Worm (Caenorhabditis elegans) whole organism, late embryonic: Measurements from ENCODE around the gene hot-1.

Source experiments
- ahr-1 ChIP-seq: sonication (generic microtip); optimal IDR thresholded peaks from 2 replicates; lab custom pipeline; 2016; ENCODE audit warnings: missing genetic modification characterization, missing compliant biosample characterization
- ama-1 ChIP-seq: fragments of 150-350 bp; optimal IDR thresholded peaks from 2 replicates; lab custom pipeline; 2014
- ceh-34 ChIP-seq: sonication (generic microtip); optimal IDR thresholded peaks from 2 replicates; lab custom pipeline; 2016; ENCODE audit warnings: mild to moderate bottlenecking, missing genetic modification characterization, missing compliant biosample characterization
- dmd-4 ChIP-seq: sonication (generic microtip); optimal IDR thresholded peaks from 2 replicates; lab custom pipeline; 2016; ENCODE audit warnings: borderline replicate concordance, missing genetic modification characterization, missing compliant biosample characterization
- elt-2 ChIP-seq: sonication (generic microtip); optimal IDR thresholded peaks from 2 replicates; lab custom pipeline; 2016; ENCODE audit warnings: missing genetic modification reagents, missing genetic modification characterization, missing compliant biosample characterization
- fkh-10 ChIP-seq: fragments of 150-350 bp; optimal IDR thresholded peaks from 2 replicates; lab custom pipeline; 2014; ENCODE audit warnings: missing biosample characterization, missing genetic modification reagents, missing genetic modification characterization
- fkh-6 ChIP-seq: sonication (generic microtip); optimal IDR thresholded peaks from 2 replicates; lab custom pipeline; 2016; ENCODE audit warnings: missing genetic modification characterization, missing compliant biosample characterization
- nfya-1 ChIP-seq: sonication (generic microtip); optimal IDR thresholded peaks from 2 replicates; lab custom pipeline; 2017; ENCODE audit warnings: missing genetic modification characterization, mild to moderate bottlenecking, missing compliant biosample characterization, antibody characterized with exemption, moderate library complexity
- nhr-11 ChIP-seq: fragments of 150-350 bp; optimal IDR thresholded peaks from 2 replicates; lab custom pipeline; 2014; ENCODE audit warnings: missing biosample characterization, missing genetic modification characterization
- pha-2 ChIP-seq: sonication (generic microtip); optimal IDR thresholded peaks from 2 replicates; lab custom pipeline; 2017; ENCODE audit warnings: mild to moderate bottlenecking, missing genetic modification characterization, missing compliant biosample characterization
- pha-4 ChIP-seq: fragments of 150-350 bp; optimal IDR thresholded peaks from 2 replicates; lab custom pipeline; 2018; ENCODE audit warnings: missing biosample characterization, missing genetic modification reagents, missing genetic modification characterization
- pqm-1 ChIP-seq: sonication (generic microtip); optimal IDR thresholded peaks from 2 replicates; lab custom pipeline; 2016; ENCODE audit warnings: missing genetic modification characterization, missing compliant biosample characterization
- rnt-1 ChIP-seq: sonication (generic microtip); optimal IDR thresholded peaks from 2 replicates; lab custom pipeline; 2016; ENCODE audit warnings: missing genetic modification characterization, missing compliant biosample characterization
- ttx-3 ChIP-seq: sonication (generic microtip); optimal IDR thresholded peaks from 2 replicates; lab custom pipeline; 2016; ENCODE audit warnings: missing genetic modification reagents, missing genetic modification characterization, missing compliant biosample characterization

DNA sequence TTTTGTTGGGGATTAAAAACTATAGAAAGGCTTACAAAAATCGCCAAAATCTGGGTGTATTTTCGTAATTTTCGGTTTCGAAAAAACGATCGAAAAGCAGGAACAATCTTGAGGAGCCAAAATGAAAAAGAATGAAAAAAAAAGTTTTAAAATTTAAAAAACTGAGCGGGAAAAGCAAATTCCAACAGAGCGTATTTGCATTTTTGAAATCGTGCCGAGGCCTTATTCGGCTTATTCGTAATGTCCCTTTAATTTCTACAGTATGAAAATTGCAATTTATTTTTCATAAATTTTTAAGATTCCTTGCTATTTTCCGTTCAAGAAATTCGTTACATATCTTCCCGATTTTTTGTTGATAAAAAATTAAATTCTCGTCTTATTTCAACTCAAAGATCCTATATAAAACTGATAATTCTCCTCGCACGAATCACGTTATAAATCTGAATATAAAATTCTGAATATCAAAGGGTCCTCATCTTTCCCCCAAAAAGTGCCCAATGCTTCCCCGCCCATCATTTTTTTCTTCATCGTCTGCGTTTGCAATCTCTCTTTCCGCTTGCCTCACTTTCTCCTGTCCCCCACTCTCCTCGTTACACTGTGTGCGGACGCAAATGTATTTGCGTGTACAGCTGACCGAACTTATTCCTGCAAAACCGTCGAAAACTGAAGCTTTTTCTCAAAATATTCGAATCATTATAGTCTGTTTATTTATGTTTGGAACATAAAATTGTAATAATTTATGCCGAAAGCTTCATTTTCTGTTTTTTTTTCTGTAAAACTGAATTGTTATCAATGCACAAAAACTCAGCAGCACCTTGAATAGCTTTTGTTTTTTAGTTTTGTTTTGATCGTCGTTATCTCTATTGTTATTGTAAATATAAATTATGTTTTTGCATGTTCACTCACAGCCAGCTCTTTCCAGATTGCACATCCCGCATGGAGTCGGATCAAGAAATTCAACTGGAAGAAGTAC is 25.2 kb downstream of the hot-1 start, which contains the start of the genes rfc-1 and pmp-3:
- TF ChIP-seq dmd-4 (tag; lab: Kevin White, UChicago) (no peak), nhr-11 (no peak), ttx-3 (no peak), pha-2 (tag; lab: Kevin White, UChicago) (no peak), pqm-1 (tag; lab: Kevin White, UChicago) (no peak), fkh-6 (tag; lab: Kevin White, UChicago) (no peak), ama-1 (lab: Kevin White, UChicago) (no peak), fkh-10 (no peak), pha-4 (no peak), rnt-1 (tag; lab: Kevin White, UChicago) (no peak), nfya-1 (peak; percentile 18), elt-2 (no peak), ahr-1 (no peak), ceh-34 (tag; lab: Kevin White, UChicago) (no peak)
